Fruit fly (Drosophila melanogaster) whole organism, wandering third instar larva: ENCODE results near the gene nan.

Experiments used
- CrebA ChIP-seq: fragments of 200-800 bp; sonication (Bioruptor generic); optimal IDR thresholded peaks from 2 replicates; lab custom pipeline; 2016; ENCODE audit warnings: missing biosample characterization, mild to moderate bottlenecking, missing genetic modification characterization, borderline replicate concordance
- Dfd ChIP-seq: fragments of >200 bp; optimal IDR thresholded peaks from 2 replicates; lab custom pipeline; 2017; ENCODE audit warnings: missing biosample characterization, missing genetic modification characterization
- Dif ChIP-seq: fragments of 200-275, 200-300 bp; sonication (Bioruptor generic); optimal IDR thresholded peaks from 2 replicates; lab custom pipeline; 2018; ENCODE audit warnings: missing biosample characterization, missing genetic modification characterization; ENCODE audit not compliant: partially characterized antibody
- GATAd ChIP-seq: sonication (Bioruptor generic); optimal IDR thresholded peaks from 2 replicates; lab custom pipeline; 2016; ENCODE audit warnings: missing biosample characterization, missing genetic modification characterization
- HLH106 ChIP-seq: fragments of 200-800 bp; optimal IDR thresholded peaks from 3 replicates; lab custom pipeline; 2019; ENCODE audit warnings: missing biosample characterization, mild to moderate bottlenecking, missing genetic modification characterization, moderate library complexity
- Hnf4 ChIP-seq: fragments of 200-800 bp; sonication (Bioruptor generic); optimal IDR thresholded peaks from 2 replicates; lab custom pipeline; 2016; ENCODE audit warnings: missing biosample characterization, mild to moderate bottlenecking, missing genetic modification characterization
- Hr78 ChIP-seq: fragments of >200 bp; optimal IDR thresholded peaks from 2 replicates; lab custom pipeline; 2017; ENCODE audit warnings: missing biosample characterization, missing genetic modification characterization
- Hr83 ChIP-seq: fragments of 200-300 bp; sonication (Bioruptor generic); optimal IDR thresholded peaks from 2 replicates; lab custom pipeline; 2016; ENCODE audit warnings: missing biosample characterization, mild to moderate bottlenecking, missing genetic modification characterization, moderate library complexity; ENCODE audit not compliant: poor library complexity, severe bottlenecking
- Jra ChIP-seq: sonication (Bioruptor generic); optimal IDR thresholded peaks from 2 replicates; lab custom pipeline; 2016; ENCODE audit warnings: missing biosample characterization, missing genetic modification characterization
- Mio ChIP-seq: sonication (Bioruptor generic); optimal IDR thresholded peaks from 2 replicates; lab custom pipeline; 2016; ENCODE audit warnings: missing biosample characterization, missing genetic modification characterization
- Myc ChIP-seq: fragments of >200 bp; optimal IDR thresholded peaks from 2 replicates; lab custom pipeline; 2017
- N ChIP-seq: fragments of >200 bp; optimal IDR thresholded peaks from 2 replicates; lab custom pipeline; 2018; ENCODE audit warnings: missing biosample characterization, missing external identifiers, missing genetic modification characterization
- OdsH ChIP-seq: fragments of 200-800 bp; sonication (Bioruptor generic); optimal IDR thresholded peaks from 2 replicates; lab custom pipeline; 2016; ENCODE audit warnings: missing biosample characterization, mild to moderate bottlenecking, missing genetic modification characterization
- Rel ChIP-seq, 2 experiments: fragments of 200-800 bp; sonication (Bioruptor generic) in 1 of 2; optimal IDR thresholded peaks; 2 replicates in 1 of 2; 3 replicates in 1 of 2; lab custom pipeline; 2016 to 2019; ENCODE audit warnings: mild to moderate bottlenecking in 2 of 2, missing biosample characterization in 2 of 2, missing genetic modification characterization in 2 of 2, moderate library complexity in 1 of 2
- Sp1 ChIP-seq: fragments of 200-800 bp; sonication (Bioruptor generic); optimal IDR thresholded peaks from 3 replicates; lab custom pipeline; 2019; ENCODE audit warnings: missing biosample characterization, mild to moderate bottlenecking, missing genetic modification characterization, moderate library complexity
- Vsx2 ChIP-seq: fragments of 200-300, 225-300 bp; sonication (Bioruptor generic); optimal IDR thresholded peaks from 2 replicates; lab custom pipeline; 2018; ENCODE audit warnings: missing biosample characterization, missing genetic modification characterization; ENCODE audit not compliant: partially characterized antibody
- br ChIP-seq: fragments of 200-800 bp; sonication (Bioruptor generic); optimal IDR thresholded peaks from 2 replicates; lab custom pipeline; 2016; ENCODE audit warnings: missing biosample characterization, missing genetic modification characterization
- dl ChIP-seq, 2 experiments: fragments of 175-275, 200-275 bp in 1 of 2; fragments of 200-275 bp in 1 of 2; sonication (Bioruptor generic); optimal IDR thresholded peaks; lab custom pipeline; 2018; ENCODE audit warnings: mild to moderate bottlenecking in 2 of 2, missing biosample characterization in 2 of 2, missing genetic modification characterization in 2 of 2, moderate library complexity in 2 of 2; ENCODE audit not compliant: partially characterized antibody in 2 of 2, insufficient read depth in 1 of 2
- dsf ChIP-seq: sonication (Bioruptor generic); optimal IDR thresholded peaks from 2 replicates; lab custom pipeline; 2016; ENCODE audit warnings: missing biosample characterization, missing genetic modification characterization, borderline replicate concordance
- foxo ChIP-seq, 2 experiments: fragments of 200-800 bp; sonication (Bioruptor generic); optimal IDR thresholded peaks; 2 replicates in 1 of 2; 3 replicates in 1 of 2; lab custom pipeline; 2016 to 2017; ENCODE audit warnings: missing biosample characterization in 2 of 2, missing genetic modification characterization in 2 of 2
- fru ChIP-seq: fragments of 200-800 bp; sonication (Bioruptor generic); optimal IDR thresholded peaks from 3 replicates; lab custom pipeline; 2016; ENCODE audit warnings: missing biosample characterization, mild to moderate bottlenecking, missing genetic modification characterization
- h ChIP-seq: fragments of 200-800 bp; sonication (Bioruptor generic); optimal IDR thresholded peaks from 3 replicates; lab custom pipeline; 2016; ENCODE audit warnings: missing biosample characterization, mild to moderate bottlenecking, missing genetic modification characterization
- jim ChIP-seq: fragments of 175-275, 200-325 bp; sonication (Bioruptor generic); optimal IDR thresholded peaks from 2 replicates; lab custom pipeline; 2016; ENCODE audit warnings: missing biosample characterization, mild to moderate bottlenecking, missing genetic modification characterization
- pan ChIP-seq: fragments of >200 bp; optimal IDR thresholded peaks from 2 replicates; lab custom pipeline; 2017
- psq ChIP-seq: fragments of 200-800 bp; sonication (Bioruptor generic); optimal IDR thresholded peaks from 3 replicates; lab custom pipeline; 2017; ENCODE audit warnings: missing biosample characterization, mild to moderate bottlenecking, missing genetic modification characterization, moderate library complexity
- rgr ChIP-seq: fragments of 200-800 bp; sonication (Bioruptor generic); optimal IDR thresholded peaks from 3 replicates; lab custom pipeline; 2016; ENCODE audit warnings: missing biosample characterization, mild to moderate bottlenecking, missing genetic modification characterization
- sage ChIP-seq: fragments of 200-800 bp; sonication (Bioruptor generic); optimal IDR thresholded peaks from 2 replicates; lab custom pipeline; 2016; ENCODE audit warnings: missing biosample characterization, mild to moderate bottlenecking, missing genetic modification characterization
- sv ChIP-seq: fragments of 200-800 bp; sonication (Bioruptor generic); optimal IDR thresholded peaks from 3 replicates; lab custom pipeline; 2016; ENCODE audit warnings: missing biosample characterization, missing genetic modification characterization
- tai ChIP-seq: sonication (Bioruptor generic); optimal IDR thresholded peaks from 2 replicates; lab custom pipeline; 2016; ENCODE audit warnings: missing biosample characterization, missing genetic modification characterization
- usp ChIP-seq: fragments of >200 bp; optimal IDR thresholded peaks from 2 replicates; lab custom pipeline; 2017; ENCODE audit warnings: missing biosample characterization, missing genetic modification characterization
- woc ChIP-seq: sonication (Bioruptor generic); optimal IDR thresholded peaks from 2 replicates; lab custom pipeline; 2016; ENCODE audit warnings: missing biosample characterization, mild to moderate bottlenecking, missing genetic modification characterization

nan gene

DNA sequence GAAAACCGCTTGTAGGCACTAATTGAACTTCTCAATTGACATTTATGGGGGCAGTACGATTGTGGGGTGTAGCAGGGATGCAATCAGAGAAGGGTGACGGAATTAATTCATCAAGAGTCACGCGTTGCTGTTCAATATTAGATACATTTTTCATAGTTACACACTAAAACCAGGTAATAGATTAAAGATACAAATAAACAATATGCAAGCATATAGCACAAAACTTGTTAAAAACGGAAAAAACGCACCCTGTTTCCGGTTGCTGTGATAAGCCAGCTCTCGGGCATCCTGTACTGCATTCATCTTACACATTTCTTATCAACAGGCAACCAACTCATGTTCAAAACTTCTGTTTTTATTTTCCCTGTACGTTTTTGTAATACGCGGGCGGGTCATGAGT, 39.6 kb upstream of the nan start:
- TF ChIP-seq fru (GFP tag; lab: Kevin White, UChicago) (peak; percentile 13), woc (GFP tag; lab: Kevin White, UChicago) (no peak)

DNA sequence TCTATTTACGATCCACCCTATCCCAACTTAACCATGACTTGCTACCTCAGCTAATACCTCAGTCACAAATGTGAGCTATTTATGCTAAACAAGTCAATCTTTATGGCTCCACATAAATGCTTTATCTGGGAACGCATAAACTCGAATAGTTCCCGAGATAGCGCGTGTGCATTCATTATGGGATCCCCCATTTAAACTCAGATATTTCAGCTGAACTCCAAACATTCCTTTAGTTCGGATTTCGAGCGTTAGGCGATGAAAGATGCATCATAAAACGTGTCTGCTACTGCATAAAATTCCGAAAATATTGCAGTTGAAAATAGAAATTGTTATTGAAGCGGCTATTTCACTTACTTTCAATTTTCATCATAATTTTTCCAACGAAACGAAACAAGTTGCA, 34.0 kb upstream of the nan start:
- TF ChIP-seq HLH106 (tag; lab: Kevin White, UChicago) = no peak
- TF ChIP-seq GATAd (GFP tag; lab: Kevin White, UChicago) = no peak
- no peak for TF ChIP-seq pan
- no peak for TF ChIP-seq dl (GFP tag; optimal IDR thresholded peaks at IDR 0.05; lab: Kevin White, UChicago; ENCODE audit: insufficient read depth in 1 of 2, partially characterized antibody in 2 of 2)
- no peak for TF ChIP-seq Rel (GFP tag; optimal IDR thresholded peaks at IDR 0.05; lab: Kevin White, UChicago)
- TF ChIP-seq Rel (tag; optimal IDR thresholded peaks at IDR 0.05; lab: Kevin White, UChicago) = no peak
- no peak for TF ChIP-seq N (GFP tag; lab: Kevin White, UChicago)
- TF ChIP-seq Hnf4 (GFP tag; lab: Kevin White, UChicago) = no peak
- no peak for TF ChIP-seq Vsx2 (GFP tag; lab: Kevin White, UChicago)
- TF ChIP-seq Jra (GFP tag; lab: Kevin White, UChicago) = no peak
- TF ChIP-seq usp (GFP tag; lab: Kevin White, UChicago) = no peak
- TF ChIP-seq CrebA = no peak
- no peak for TF ChIP-seq foxo (GFP tag; optimal IDR thresholded peaks at IDR 0.05; lab: Kevin White, UChicago)
- TF ChIP-seq Dif (GFP tag; lab: Kevin White, UChicago) = no peak
- no peak for TF ChIP-seq sv (GFP tag; lab: Kevin White, UChicago)
- TF ChIP-seq OdsH (GFP tag; lab: Kevin White, UChicago) = no peak
- TF ChIP-seq tai = no peak
- TF ChIP-seq dsf (GFP tag; lab: Kevin White, UChicago) = no peak
- no peak for TF ChIP-seq psq (GFP tag; lab: Kevin White, UChicago)

- no peak for TF ChIP-seq dsf (GFP tag; lab: Kevin White, UChicago)
- no peak for TF ChIP-seq Dfd (GFP tag; lab: Kevin White, UChicago)
- TF ChIP-seq jim (GFP tag; lab: Kevin White, UChicago) = no peak
- TF ChIP-seq rgr (GFP tag; lab: Kevin White, UChicago) = no peak
- TF ChIP-seq psq (GFP tag; lab: Kevin White, UChicago) = no peak
- TF ChIP-seq Jra (GFP tag; lab: Kevin White, UChicago) = no peak
- TF ChIP-seq br (GFP tag; lab: Kevin White, UChicago) = no peak
- TF ChIP-seq Mio (GFP tag; lab: Kevin White, UChicago) = no peak
Measured at dm6 chr3L:14222199-14222598, 32.8 kb upstream of the nan start.

- TF ChIP-seq jim (GFP tag; lab: Kevin White, UChicago) (no peak), dl (GFP tag; optimal IDR thresholded peaks at IDR 0.05; lab: Kevin White, UChicago; ENCODE audit: insufficient read depth in 1 of 2, partially characterized antibody in 2 of 2) (peak in 1 of 2 experiments; percentile 29)
Measured at dm6 chr3L:14220611-14221497, 31.4 kb upstream of the nan start.

dm6 chr3L:14219422-14219853, 30.0 kb upstream of the nan start:
- TF ChIP-seq Dif (GFP tag; lab: Kevin White, UChicago) (peak; percentile 19), Hr83 (GFP tag; lab: Kevin White, UChicago) (no peak)

dm6 chr3L:14217677-14218254, 28.3 kb upstream of the nan start, which contains the start of gene CG7768:
TSS of gene CG7768 (plus strand) at chr3L:14218204.
- TF ChIP-seq Myc (no peak), foxo (GFP tag; optimal IDR thresholded peaks at IDR 0.05; lab: Kevin White, UChicago) (peak in 1 of 2 experiments; percentile 35), Vsx2 (GFP tag; lab: Kevin White, UChicago) (no peak), Hnf4 (GFP tag; lab: Kevin White, UChicago) (peak; percentile 8), Hr83 (GFP tag; lab: Kevin White, UChicago) (peak; percentile 53), Sp1 (GFP tag; lab: Kevin White, UChicago) (no peak), woc (GFP tag; lab: Kevin White, UChicago) (no peak), OdsH (GFP tag; lab: Kevin White, UChicago) (peak; percentile 35), tai (peak; percentile 61), fru (GFP tag; lab: Kevin White, UChicago) (peak; percentile 16), h (GFP tag; lab: Kevin White, UChicago) (peak; percentile 53), sage (no peak), rgr (GFP tag; lab: Kevin White, UChicago) (peak; percentile 66), Hr78 (no peak), sv (GFP tag; lab: Kevin White, UChicago) (no peak)
